Fruit fly (Drosophila melanogaster) whole organism, adult: ENCODE data around the gene Samuel.

Experiments
- CG12768 ChIP-seq: fragments of 200-800 bp; sonication (Bioruptor generic); optimal IDR thresholded peaks from 2 replicates; lab custom pipeline; 2017; ENCODE audit warnings: missing biosample characterization, missing genetic modification characterization, mild to moderate bottlenecking, moderate library complexity, missing genetic modification reagents
- CG5204 ChIP-seq: fragments of 200-800 bp; sonication (Bioruptor generic); optimal IDR thresholded peaks from 2 replicates; lab custom pipeline; 2016; ENCODE audit warnings: missing biosample characterization, missing genetic modification characterization
- CG7101 ChIP-seq: fragments of 200-800 bp; sonication (Bioruptor generic); optimal IDR thresholded peaks from 2 replicates; lab custom pipeline; 2018; ENCODE audit warnings: missing biosample characterization, mild to moderate bottlenecking, missing genetic modification characterization, moderate library complexity
- Clk ChIP-seq: fragments of 200-800 bp; sonication (Bioruptor generic); optimal IDR thresholded peaks from 2 replicates; lab custom pipeline; 2017; ENCODE audit warnings: missing biosample characterization, missing genetic modification characterization
- Crg-1 ChIP-seq: fragments of 200-800 bp; sonication (Bioruptor generic); optimal IDR thresholded peaks from 2 replicates; lab custom pipeline; 2016; ENCODE audit warnings: missing biosample characterization, missing genetic modification characterization
- Hr96 ChIP-seq: fragments of 200-800 bp; sonication (Bioruptor generic); optimal IDR thresholded peaks from 2 replicates; lab custom pipeline; 2016; ENCODE audit warnings: missing biosample characterization, missing genetic modification characterization
- Mnt ChIP-seq: fragments of 200-800 bp; sonication (Bioruptor generic); optimal IDR thresholded peaks from 2 replicates; lab custom pipeline; 2016; ENCODE audit warnings: missing biosample characterization, mild to moderate bottlenecking, missing genetic modification characterization
- bab1 ChIP-seq: fragments of 200-800 bp; sonication (Bioruptor generic); optimal IDR thresholded peaks from 3 replicates; lab custom pipeline; 2019; ENCODE audit warnings: missing biosample characterization, mild to moderate bottlenecking, missing genetic modification characterization, moderate library complexity
- cic ChIP-seq: fragments of 200-800 bp; sonication (Bioruptor generic); optimal IDR thresholded peaks from 2 replicates; lab custom pipeline; 2017; ENCODE audit warnings: missing biosample characterization, mild to moderate bottlenecking, missing genetic modification characterization, moderate library complexity
- kay ChIP-seq: fragments of 200-800 bp; sonication (Bioruptor generic); peaks from one replicate; lab custom pipeline; 2016; ENCODE audit warnings: missing biosample characterization, missing genetic modification characterization, borderline replicate concordance
- pad ChIP-seq: fragments of 200-800 bp; sonication (Bioruptor generic); optimal IDR thresholded peaks from 3 replicates; lab custom pipeline; 2017; ENCODE audit warnings: missing biosample characterization, missing genetic modification characterization, mild to moderate bottlenecking, moderate library complexity, missing genetic modification reagents
- toe ChIP-seq: fragments of 200-800 bp; sonication (Bioruptor generic); optimal IDR thresholded peaks from 2 replicates; lab custom pipeline; 2016; ENCODE audit warnings: missing biosample characterization, missing genetic modification characterization

dm6 chr2L:11004674-11005045 is 62.1 kb downstream of the Samuel start, which contains the start of gene Nup154:
- TF ChIP-seq toe (GFP tag; lab: Kevin White, UChicago) (no peak), Crg-1 (GFP tag; lab: Kevin White, UChicago) (no peak), Mnt (GFP tag; lab: Kevin White, UChicago) (no peak), pad (GFP tag; lab: Kevin White, UChicago) (no peak), CG7101 (tag; lab: Kevin White, UChicago) (no peak), Hr96 (GFP tag; lab: Kevin White, UChicago) (no peak), Clk (GFP tag; lab: Kevin White, UChicago) (no peak), bab1 (GFP tag; lab: Kevin White, UChicago) (no peak), cic (GFP tag; lab: Kevin White, UChicago) (no peak), CG12768 (GFP tag; lab: Kevin White, UChicago) (no peak), CG5204 (no peak), kay (GFP tag; lab: Kevin White, UChicago) (no peak)
